Worm (Caenorhabditis elegans) whole organism, midembryonic: ENCODE measurements around the gene nspb-12.

Experiments used
- klf-2 ChIP-seq: fragments of 200-800 bp; sonication (Bioruptor generic); conservative IDR thresholded peaks from 2 replicates; pipeline ENCODE4 v1.3.6; 2022; ENCODE audit warnings: missing genetic modification reagents, missing genetic modification characterization, missing compliant biosample characterization
- ref-1 ChIP-seq: fragments of 200-800 bp; sonication (Bioruptor generic); conservative IDR thresholded peaks from 2 replicates; pipeline ENCODE4 v1.3.6; 2022; ENCODE audit warnings: missing genetic modification reagents, missing genetic modification characterization, missing compliant biosample characterization
- ztf-29 ChIP-seq: fragments of 200-800 bp; sonication (Bioruptor generic); IDR thresholded peaks from 2 replicates; pipeline ENCODE4 v1.3.6; 2022; ENCODE audit warnings: missing genetic modification reagents, missing genetic modification characterization, missing compliant biosample characterization

DNA sequence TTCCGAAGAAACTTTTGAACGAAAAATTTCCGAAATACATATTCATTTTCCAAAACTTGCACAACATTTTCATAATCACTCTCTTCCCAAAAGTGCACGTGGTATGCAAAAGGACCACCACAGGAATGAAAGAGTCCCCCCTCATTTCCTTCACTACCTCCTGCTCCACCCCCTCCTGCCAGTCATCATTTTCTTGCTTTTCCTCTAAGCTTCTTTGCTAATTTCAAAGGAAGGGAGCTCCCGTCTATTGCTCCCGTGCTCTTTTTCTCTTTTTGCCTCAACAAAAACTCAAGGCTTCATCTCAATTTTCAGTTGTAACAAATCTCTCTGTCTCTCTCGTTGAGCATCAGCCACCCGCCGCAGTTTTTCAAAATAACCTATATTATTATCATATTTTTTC, 4.2 kb upstream of the nspb-12 start:
- no peak for TF ChIP-seq klf-2 (GFP tag; lab: Robert Waterston, UW)
- no peak for TF ChIP-seq ref-1 (GFP tag; lab: Robert Waterston, UW)
- TF ChIP-seq ztf-29 (GFP tag; lab: Robert Waterston, UW) = no peak
